Worm (Caenorhabditis elegans) whole organism, L2 larva: ENCODE data around the gene F02A9.1.

ENCODE experiments used
- ZK546.5 ChIP-seq: sonication (generic microtip); optimal IDR thresholded peaks from 2 replicates; lab custom pipeline; 2017; ENCODE audit warnings: missing biosample characterization, missing genetic modification characterization
- aly-2 ChIP-seq: fragments of 150-350 bp; optimal IDR thresholded peaks from 2 replicates; lab custom pipeline; 2014; ENCODE audit warnings: missing biosample characterization, missing genetic modification characterization
- ama-1 ChIP-seq: fragments of 150-350 bp; optimal IDR thresholded peaks from 2 replicates; lab custom pipeline; 2018; ENCODE audit warnings: inconsistent platforms
- egl-27 ChIP-seq: sonication (generic microtip); optimal IDR thresholded peaks from 3 replicates; lab custom pipeline; 2017; ENCODE audit warnings: missing biosample characterization, missing genetic modification reagents, missing genetic modification characterization
- lin-39 ChIP-seq: fragments of 150-350 bp; optimal IDR thresholded peaks from 2 replicates; lab custom pipeline; 2014; ENCODE audit warnings: missing biosample characterization, missing genetic modification reagents, missing genetic modification characterization
- lsy-2 ChIP-seq, 2 experiments: fragments of 150-350 bp in 1 of 2; sonication (generic microtip) in 1 of 2; optimal IDR thresholded peaks; 2 replicates each; lab custom pipeline; 2014 to 2017; ENCODE audit warnings: missing biosample characterization in 2 of 2, missing genetic modification characterization in 2 of 2
- nhr-25 ChIP-seq: fragments of 150-350 bp; sonication (generic microtip); optimal IDR thresholded peaks from 3 replicates; lab custom pipeline; 2014; ENCODE audit warnings: missing biosample characterization, missing genetic modification characterization
- nhr-6 ChIP-seq: fragments of 150-350 bp; optimal IDR thresholded peaks from 2 replicates; lab custom pipeline; 2014; ENCODE audit warnings: missing biosample characterization, missing genetic modification characterization
- unc-62 ChIP-seq: fragments of 150-350 bp; optimal IDR thresholded peaks from 2 replicates; lab custom pipeline; 2014; ENCODE audit warnings: missing biosample characterization, missing genetic modification reagents, missing genetic modification characterization
- zag-1 ChIP-seq: fragments of 150-350 bp; optimal IDR thresholded peaks from 2 replicates; lab custom pipeline; 2014; ENCODE audit warnings: missing biosample characterization, missing genetic modification characterization
- ztf-11 ChIP-seq: sonication (generic microtip); optimal IDR thresholded peaks from 2 replicates; lab custom pipeline; 2017; ENCODE audit warnings: missing biosample characterization, missing genetic modification characterization

DNA sequence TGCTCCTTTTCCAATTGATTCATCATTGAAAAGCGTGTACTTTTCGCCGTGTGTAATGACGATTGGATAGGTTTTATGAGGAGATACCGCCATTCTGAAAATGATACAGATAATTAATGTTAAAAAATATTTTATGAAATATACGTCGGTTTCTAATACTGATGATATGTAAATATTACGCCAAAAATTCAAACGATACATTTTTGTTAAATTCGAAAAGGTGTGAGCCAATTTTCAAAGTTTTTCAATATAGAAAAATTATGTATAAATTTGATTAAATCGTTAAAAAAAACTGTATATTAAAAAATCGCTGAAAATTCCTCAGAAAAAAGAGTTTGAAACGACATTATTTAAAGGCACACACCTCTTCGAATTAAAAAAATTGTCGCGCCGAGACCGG lies 27.0 kb downstream of the F02A9.1 start, which contains the start of gene ikke-1:
- TF ChIP-seq nhr-25 (tag; lab: Kevin White, UChicago) (no peak), unc-62 (GFP tag; lab: Kevin White, UChicago) (no peak), zag-1 (tag; lab: Kevin White, UChicago) (no peak), egl-27 (tag; lab: Kevin White, UChicago) (no peak), lin-39 (tag; lab: Kevin White, UChicago) (no peak), ZK546.5 (no peak), aly-2 (tag; lab: Kevin White, UChicago) (no peak), ztf-11 (tag; lab: Kevin White, UChicago) (no peak), nhr-6 (no peak), ama-1 (no peak), lsy-2 (tag; optimal IDR thresholded peaks at IDR 0.05; lab: Kevin White, UChicago) (no peak)
